Worm (Caenorhabditis elegans) whole organism, mixed stage, embryonic: ENCODE measurements around the gene srh-23.

Experiments used
- ceh-39 ChIP-seq: fragments of 150-350 bp; optimal IDR thresholded peaks from 2 replicates; lab custom pipeline; 2014; ENCODE audit warnings: missing biosample characterization, missing genetic modification characterization
- drap-1 ChIP-seq: fragments of 200-800 bp; sonication (Bioruptor generic); optimal IDR thresholded peaks from 3 replicates; lab custom pipeline; 2018; ENCODE audit warnings: mild to moderate bottlenecking, missing genetic modification characterization, missing compliant biosample characterization
- elt-1 ChIP-seq: sonication (generic microtip); optimal IDR thresholded peaks from 2 replicates; lab custom pipeline; 2017; ENCODE audit warnings: missing genetic modification characterization, mild to moderate bottlenecking, missing compliant biosample characterization, antibody characterized with exemption, moderate library complexity, borderline replicate concordance; ENCODE audit not compliant: insufficient read depth
- mep-1 ChIP-seq: fragments of 150-350 bp; optimal IDR thresholded peaks from 2 replicates; lab custom pipeline; 2017; ENCODE audit warnings: missing biosample characterization, missing genetic modification reagents, missing genetic modification characterization, inconsistent platforms
- nhr-237 ChIP-seq: fragments of 150-350 bp; optimal IDR thresholded peaks from 2 replicates; lab custom pipeline; 2014; ENCODE audit warnings: missing biosample characterization, missing genetic modification characterization
- snpc-4 ChIP-seq: fragments of 150-350 bp; optimal IDR thresholded peaks from 2 replicates; lab custom pipeline; 2014; ENCODE audit warnings: missing biosample characterization, missing genetic modification characterization
- unc-62 ChIP-seq: fragments of 150-350 bp; optimal IDR thresholded peaks from 2 replicates; lab custom pipeline; 2014; ENCODE audit warnings: missing biosample characterization, missing genetic modification reagents, missing genetic modification characterization

ce11 chrV:4877587-4877986 lies 43.3 kb upstream of the srh-23 start, which contains the start of gene T19H12.6:
- no peak for TF ChIP-seq elt-1 (tag; lab: Kevin White, UChicago)
- no peak for TF ChIP-seq unc-62 (GFP tag; lab: Kevin White, UChicago)
- TF ChIP-seq ceh-39: no peak
- TF ChIP-seq drap-1: no peak
- no peak for TF ChIP-seq nhr-237
- no peak for TF ChIP-seq mep-1 (tag; lab: Kevin White, UChicago)
- TF ChIP-seq snpc-4 (tag; lab: Kevin White, UChicago): no peak
